Worm (Caenorhabditis elegans) whole organism, midembryonic: ENCODE results near the gene slc-36.5.

Experiments used
- flt-1 ChIP-seq: fragments of 200-800 bp; sonication (Bioruptor generic); IDR thresholded peaks from 2 replicates; pipeline ENCODE4 v1.3.6; 2022; ENCODE audit warnings: missing genetic modification characterization, missing compliant biosample characterization
- med-1 ChIP-seq: sonication (generic microtip); optimal IDR thresholded peaks from 2 replicates; lab custom pipeline; 2017; ENCODE audit warnings: missing genetic modification characterization, mild to moderate bottlenecking, missing compliant biosample characterization, antibody characterized with exemption, missing genetic modification reagents; ENCODE audit not compliant: insufficient read depth
- ref-1 ChIP-seq: fragments of 200-800 bp; sonication (Bioruptor generic); conservative IDR thresholded peaks from 2 replicates; pipeline ENCODE4 v1.3.6; 2022; ENCODE audit warnings: missing genetic modification reagents, missing genetic modification characterization, missing compliant biosample characterization
- tab-1 ChIP-seq: fragments of 200-800 bp; sonication (Bioruptor generic); IDR thresholded peaks from 2 replicates; pipeline ENCODE4 v1.3.6; 2022; ENCODE audit warnings: missing genetic modification characterization, missing compliant biosample characterization
- ztf-29 ChIP-seq: fragments of 200-800 bp; sonication (Bioruptor generic); IDR thresholded peaks from 2 replicates; pipeline ENCODE4 v1.3.6; 2022; ENCODE audit warnings: missing genetic modification reagents, missing genetic modification characterization, missing compliant biosample characterization

- TF ChIP-seq flt-1 (GFP tag; lab: Robert Waterston, UW) (no peak), ref-1 (GFP tag; lab: Robert Waterston, UW) (no peak), ztf-29 (no peak), med-1 (GFP tag; lab: Kevin White, UChicago) (no peak), tab-1 (GFP tag; lab: Robert Waterston, UW) (no peak)
Measured at ce11 chrII:6836762-6837566, 39.9 kb downstream of the slc-36.5 start.
